Worm (Caenorhabditis elegans) whole organism, L3 larva: ENCODE measurements around the gene F15H10.12.

Experiments used
- R02D3.7 ChIP-seq: fragments of 150-350 bp; optimal IDR thresholded peaks from 2 replicates; lab custom pipeline; 2014; ENCODE audit warnings: missing biosample characterization, missing genetic modification characterization
- aly-2 ChIP-seq: fragments of 150-350 bp; optimal IDR thresholded peaks from 2 replicates; lab custom pipeline; 2014; ENCODE audit warnings: missing biosample characterization, missing genetic modification characterization
- ceh-28 ChIP-seq: fragments of 150-350 bp; optimal IDR thresholded peaks from 2 replicates; lab custom pipeline; 2014; ENCODE audit warnings: missing biosample characterization, missing genetic modification reagents, missing genetic modification characterization
- ceh-82 ChIP-seq: fragments of 150-350 bp; optimal IDR thresholded peaks from 2 replicates; lab custom pipeline; 2014; ENCODE audit warnings: missing biosample characterization, missing genetic modification characterization
- daf-12 ChIP-seq: fragments of 150-350 bp; optimal IDR thresholded peaks from 2 replicates; lab custom pipeline; 2014; ENCODE audit warnings: missing biosample characterization, missing genetic modification reagents, missing genetic modification characterization
- egl-27 ChIP-seq: sonication (generic microtip); optimal IDR thresholded peaks from 4 replicates; lab custom pipeline; 2017; ENCODE audit warnings: missing biosample characterization, missing genetic modification reagents, missing genetic modification characterization
- egl-5 ChIP-seq: fragments of 150-350 bp; optimal IDR thresholded peaks from 2 replicates; lab custom pipeline; 2017; ENCODE audit warnings: missing biosample characterization, missing genetic modification reagents, missing genetic modification characterization, inconsistent platforms
- elt-1 ChIP-seq: fragments of 150-350 bp; optimal IDR thresholded peaks from 2 replicates; lab custom pipeline; 2014; ENCODE audit warnings: missing biosample characterization, missing genetic modification characterization
- elt-2 ChIP-seq: sonication (generic microtip); optimal IDR thresholded peaks from 2 replicates; lab custom pipeline; 2016; ENCODE audit warnings: missing genetic modification reagents, mild to moderate bottlenecking, missing genetic modification characterization, missing compliant biosample characterization
- fkh-2 ChIP-seq: fragments of 150-350 bp; optimal IDR thresholded peaks from 2 replicates; lab custom pipeline; 2014; ENCODE audit warnings: missing biosample characterization, missing genetic modification reagents, missing genetic modification characterization
- hmg-11 ChIP-seq: sonication (generic microtip); optimal IDR thresholded peaks from 2 replicates; lab custom pipeline; 2016; ENCODE audit warnings: missing genetic modification characterization, missing compliant biosample characterization
- jun-1 ChIP-seq: fragments of 150-350 bp; optimal IDR thresholded peaks from 2 replicates; lab custom pipeline; 2014; ENCODE audit warnings: missing biosample characterization, missing genetic modification reagents, missing genetic modification characterization
- lin-39 ChIP-seq: fragments of 150-350 bp; optimal IDR thresholded peaks from 2 replicates; lab custom pipeline; 2018; ENCODE audit warnings: missing biosample characterization, missing genetic modification reagents, missing genetic modification characterization
- mml-1 ChIP-seq: fragments of 150-350 bp; sonication (generic microtip); optimal IDR thresholded peaks from 3 replicates; lab custom pipeline; 2014; ENCODE audit warnings: missing biosample characterization, missing genetic modification characterization
- nfya-1 ChIP-seq: sonication (generic microtip); optimal IDR thresholded peaks from 2 replicates; lab custom pipeline; 2017; ENCODE audit warnings: missing genetic modification characterization, mild to moderate bottlenecking, missing compliant biosample characterization, antibody characterized with exemption, moderate library complexity; ENCODE audit not compliant: insufficient read depth
- nhr-11 ChIP-seq: fragments of 150-350 bp; optimal IDR thresholded peaks from 2 replicates; lab custom pipeline; 2014; ENCODE audit warnings: missing biosample characterization, missing genetic modification characterization
- nhr-12 ChIP-seq: fragments of 150-350 bp; optimal IDR thresholded peaks from 2 replicates; lab custom pipeline; 2014; ENCODE audit warnings: missing biosample characterization, missing genetic modification characterization
- nhr-23 ChIP-seq: fragments of 150-350 bp; optimal IDR thresholded peaks from 2 replicates; lab custom pipeline; 2014; ENCODE audit warnings: missing biosample characterization, missing genetic modification reagents, missing genetic modification characterization
- nhr-25 ChIP-seq: sonication (generic microtip); optimal IDR thresholded peaks from 2 replicates; lab custom pipeline; 2017; ENCODE audit warnings: missing biosample characterization, missing genetic modification characterization
- nhr-43 ChIP-seq: sonication (generic microtip); optimal IDR thresholded peaks from 2 replicates; lab custom pipeline; 2016; ENCODE audit warnings: mild to moderate bottlenecking, missing genetic modification characterization, missing compliant biosample characterization; ENCODE audit not compliant: poor library complexity, severe bottlenecking
- nhr-67 ChIP-seq: fragments of 150-350 bp; optimal IDR thresholded peaks from 2 replicates; lab custom pipeline; 2014; ENCODE audit warnings: missing biosample characterization, missing genetic modification characterization
- nhr-76 ChIP-seq: fragments of 150-350 bp; sonication (generic microtip); optimal IDR thresholded peaks from 5 replicates; lab custom pipeline; 2014; ENCODE audit warnings: missing biosample characterization, missing genetic modification characterization
- nhr-77 ChIP-seq: fragments of 150-350 bp; optimal IDR thresholded peaks from 2 replicates; lab custom pipeline; 2014; ENCODE audit warnings: missing biosample characterization, missing genetic modification characterization
- pha-4 ChIP-seq: fragments of 150-350 bp; optimal IDR thresholded peaks from 2 replicates; lab custom pipeline; 2014; ENCODE audit warnings: missing biosample characterization, missing genetic modification reagents, missing genetic modification characterization
- pqm-1 ChIP-seq: fragments of 150-350 bp; optimal IDR thresholded peaks from 2 replicates; lab custom pipeline; 2017; ENCODE audit warnings: missing biosample characterization, missing genetic modification characterization, inconsistent platforms
- sea-2 ChIP-seq: fragments of 150-350 bp; sonication (generic microtip); optimal IDR thresholded peaks from 4 replicates; lab custom pipeline; 2014; ENCODE audit warnings: missing biosample characterization, missing genetic modification reagents, missing genetic modification characterization
- snpc-4 ChIP-seq: fragments of 150-350 bp; optimal IDR thresholded peaks from 2 replicates; lab custom pipeline; 2014; ENCODE audit warnings: missing biosample characterization, missing genetic modification characterization
- tbx-2 ChIP-seq: sonication (generic microtip); optimal IDR thresholded peaks from 2 replicates; lab custom pipeline; 2016; ENCODE audit warnings: mild to moderate bottlenecking, missing genetic modification characterization, missing compliant biosample characterization
- unc-62 ChIP-seq: fragments of 150-350 bp; sonication (generic microtip); optimal IDR thresholded peaks from 4 replicates; lab custom pipeline; 2014; ENCODE audit warnings: missing biosample characterization, missing genetic modification reagents, missing genetic modification characterization
- ztf-4 ChIP-seq: fragments of 150-350 bp; optimal IDR thresholded peaks from 2 replicates; lab custom pipeline; 2014; ENCODE audit warnings: missing biosample characterization, missing genetic modification characterization

F15H10.12 gene

ce11 chrV:10440723-10441122, 30.8 kb upstream of the F15H10.12 start, which contains the start of gene snf-10:
Gene snf-10, minus strand, starts transcription at chrV:10440823.
- TF ChIP-seq nfya-1 (tag; lab: Kevin White, UChicago) (no peak), R02D3.7 (no peak), jun-1 (tag; lab: Kevin White, UChicago) (no peak), ceh-28 (tag; lab: Kevin White, UChicago) (no peak), snpc-4 (no peak), nhr-23 (no peak), lin-39 (no peak), unc-62 (no peak), daf-12 (tag; lab: Kevin White, UChicago) (no peak), fkh-2 (tag; lab: Kevin White, UChicago) (no peak), elt-1 (tag; lab: Kevin White, UChicago) (no peak), nhr-11 (tag; lab: Kevin White, UChicago) (no peak), ceh-82 (tag; lab: Kevin White, UChicago) (no peak), aly-2 (tag; lab: Kevin White, UChicago) (no peak), egl-27 (tag; lab: Kevin White, UChicago) (no peak)

ce11 chrV:10436612-10437011, 26.7 kb upstream of the F15H10.12 start, which contains the start of gene set-22:
Gene set-22, plus strand, starts transcription at chrV:10436912.
- TF ChIP-seq tbx-2 (tag; lab: Kevin White, UChicago) (no peak), nhr-43 (tag; lab: Kevin White, UChicago) (no peak), nhr-77 (tag; lab: Kevin White, UChicago) (no peak), ztf-4 (no peak), hmg-11 (tag; lab: Kevin White, UChicago) (no peak), jun-1 (tag; lab: Kevin White, UChicago) (no peak)

ce11 chrV:10435198-10435597, 25.3 kb upstream of the F15H10.12 start:
- TF ChIP-seq mml-1 (tag; lab: Kevin White, UChicago) = no peak
- peak; percentile 57 for TF ChIP-seq elt-2 (tag; lab: Kevin White, UChicago)
- TF ChIP-seq pqm-1 (tag; lab: Kevin White, UChicago) = peak; percentile 50
- TF ChIP-seq, all 47 proteins: peak for 2

ce11 chrV:10433721-10434120, 23.8 kb upstream of the F15H10.12 start, which contains the start of gene Y32F6A.4:
Gene Y32F6A.4, minus strand, starts transcription at chrV:10434067.
- TF ChIP-seq egl-5 (tag; lab: Kevin White, UChicago) (no peak), pqm-1 (tag; lab: Kevin White, UChicago) (peak; percentile 23), elt-2 (tag; lab: Kevin White, UChicago) (peak; percentile 76), snpc-4 (no peak)

- TF ChIP-seq nhr-25 (tag; lab: Kevin White, UChicago) (no peak), nhr-76 (tag; lab: Kevin White, UChicago) (no peak), fkh-2 (tag; lab: Kevin White, UChicago) (no peak), nhr-12 (tag; lab: Kevin White, UChicago) (no peak), nhr-67 (no peak), jun-1 (tag; lab: Kevin White, UChicago) (peak; percentile 54), elt-2 (tag; lab: Kevin White, UChicago) (peak; percentile 96), pha-4 (tag; lab: Kevin White, UChicago) (peak; percentile 53), pqm-1 (tag; lab: Kevin White, UChicago) (peak; percentile 79)
Observed at ce11 chrV:10432607-10433006, 22.7 kb upstream of the F15H10.12 start.

- TF ChIP-seq egl-27 (tag; lab: Kevin White, UChicago) (no peak), tbx-2 (tag; lab: Kevin White, UChicago) (no peak), sea-2 (GFP tag; lab: Kevin White, UChicago) (no peak), mml-1 (tag; lab: Kevin White, UChicago) (no peak), ztf-4 (no peak), hmg-11 (tag; lab: Kevin White, UChicago) (no peak)
Observed at ce11 chrV:10428608-10429007, 18.7 kb upstream of the F15H10.12 start, which contains the start of gene tag-314. Gene tag-314, minus strand, starts transcription at chrV:10428708.
